Fruit fly (Drosophila melanogaster) whole organism: ENCODE results near the gene swm.

Experiments
- CG8478 ChIP-seq: fragments of >200 bp; optimal IDR thresholded peaks from 2 replicates; lab custom pipeline; 2018; ENCODE audit warnings: inconsistent platforms
- Dll ChIP-seq: fragments of >200 bp; optimal IDR thresholded peaks from 2 replicates; lab custom pipeline; 2017
- psq ChIP-seq: fragments of >200 bp; optimal IDR thresholded peaks from 2 replicates; lab custom pipeline; 2017
- usp ChIP-seq: fragments of >200 bp; optimal IDR thresholded peaks from 2 replicates; lab custom pipeline; 2017; ENCODE audit warnings: missing biosample characterization, missing genetic modification characterization, mixed read lengths

DNA sequence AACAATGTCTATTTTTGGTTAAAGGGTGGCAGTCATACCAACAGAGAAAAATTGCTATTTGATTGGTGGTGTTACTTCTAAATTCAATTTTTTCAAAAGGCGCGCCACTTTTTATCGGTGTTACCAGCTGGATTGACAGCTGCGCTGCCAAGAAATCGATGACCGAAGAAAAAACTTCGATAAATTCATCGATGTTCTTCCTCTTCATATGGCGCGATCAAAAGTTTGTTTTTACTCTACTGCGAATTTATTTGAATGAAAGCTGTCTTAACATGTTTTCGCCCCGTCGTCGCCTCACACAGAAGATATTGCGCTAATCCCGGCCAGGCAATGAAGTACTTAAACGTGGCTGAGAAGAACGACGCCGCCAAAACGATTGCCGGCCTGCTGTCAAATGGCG, 4.9 kb downstream of the swm start, which contains the start of gene Top3alpha:
- TF ChIP-seq Dll (lab: Kevin White, UChicago) (no peak), psq (lab: Kevin White, UChicago) (no peak), usp (GFP tag; lab: Kevin White, UChicago) (no peak), CG8478 (lab: Kevin White, UChicago) (no peak)
